Worm (Caenorhabditis elegans) whole organism, L3 larva: ENCODE results near the gene F22F4.9.
A peak's percentile ranks its signal among the peaks of the same experiment; 100 is the strongest.

Experiments
- ZK546.5 ChIP-seq: sonication (generic microtip); optimal IDR thresholded peaks from 2 replicates; lab custom pipeline; 2017; ENCODE audit warnings: missing biosample characterization, missing genetic modification characterization
- aly-2 ChIP-seq: fragments of 150-350 bp; optimal IDR thresholded peaks from 2 replicates; lab custom pipeline; 2014; ENCODE audit warnings: missing biosample characterization, missing genetic modification characterization
- ama-1 ChIP-seq: fragments of 150-350 bp; optimal IDR thresholded peaks from 2 replicates; lab custom pipeline; 2018
- ceh-16 ChIP-seq: sonication (generic microtip); optimal IDR thresholded peaks from 2 replicates; lab custom pipeline; 2017; ENCODE audit warnings: missing biosample characterization, missing genetic modification characterization
- ceh-82 ChIP-seq: fragments of 150-350 bp; optimal IDR thresholded peaks from 2 replicates; lab custom pipeline; 2014; ENCODE audit warnings: missing biosample characterization, missing genetic modification characterization
- ceh-9 ChIP-seq: sonication (generic microtip); optimal IDR thresholded peaks from 2 replicates; lab custom pipeline; 2018; ENCODE audit warnings: missing biosample characterization, missing genetic modification characterization
- daf-12 ChIP-seq: fragments of 150-350 bp; optimal IDR thresholded peaks from 2 replicates; lab custom pipeline; 2014; ENCODE audit warnings: missing biosample characterization, missing genetic modification reagents, missing genetic modification characterization
- egl-5 ChIP-seq: fragments of 150-350 bp; optimal IDR thresholded peaks from 2 replicates; lab custom pipeline; 2017; ENCODE audit warnings: missing biosample characterization, missing genetic modification reagents, missing genetic modification characterization, inconsistent platforms
- elt-2 ChIP-seq: sonication (generic microtip); optimal IDR thresholded peaks from 2 replicates; lab custom pipeline; 2016; ENCODE audit warnings: missing genetic modification reagents, mild to moderate bottlenecking, missing genetic modification characterization, missing compliant biosample characterization
- elt-3 ChIP-seq, 3 experiments: fragments of 150-350 bp in 1 of 3; sonication (generic microtip) in 2 of 3; optimal IDR thresholded peaks; 2 replicates in 2 of 3; 4 replicates in 1 of 3; lab custom pipeline; 2014 to 2017; ENCODE audit warnings: missing biosample characterization in 3 of 3, missing genetic modification characterization in 3 of 3
- eor-1 ChIP-seq, 2 experiments: fragments of 150-350 bp; optimal IDR thresholded peaks; 2 replicates each; lab custom pipeline; 2014 to 2018; ENCODE audit warnings: missing biosample characterization in 2 of 2, missing genetic modification characterization in 2 of 2
- fkh-2 ChIP-seq: fragments of 150-350 bp; optimal IDR thresholded peaks from 2 replicates; lab custom pipeline; 2014; ENCODE audit warnings: missing biosample characterization, missing genetic modification reagents, missing genetic modification characterization
- hmg-11 ChIP-seq: sonication (generic microtip); optimal IDR thresholded peaks from 2 replicates; lab custom pipeline; 2016; ENCODE audit warnings: missing genetic modification characterization, missing compliant biosample characterization
- jun-1 ChIP-seq: fragments of 150-350 bp; optimal IDR thresholded peaks from 2 replicates; lab custom pipeline; 2014; ENCODE audit warnings: missing biosample characterization, missing genetic modification reagents, missing genetic modification characterization
- lin-15B ChIP-seq: fragments of 150-350 bp; optimal IDR thresholded peaks from 2 replicates; lab custom pipeline; 2014; ENCODE audit warnings: missing biosample characterization, missing genetic modification characterization
- lin-39 ChIP-seq: fragments of 150-350 bp; optimal IDR thresholded peaks from 2 replicates; lab custom pipeline; 2018; ENCODE audit warnings: missing biosample characterization, missing genetic modification reagents, missing genetic modification characterization
- mml-1 ChIP-seq: fragments of 150-350 bp; sonication (generic microtip); optimal IDR thresholded peaks from 3 replicates; lab custom pipeline; 2014; ENCODE audit warnings: missing biosample characterization, missing genetic modification characterization
- nfya-1 ChIP-seq: sonication (generic microtip); optimal IDR thresholded peaks from 2 replicates; lab custom pipeline; 2017; ENCODE audit warnings: missing genetic modification characterization, mild to moderate bottlenecking, missing compliant biosample characterization, antibody characterized with exemption, moderate library complexity; ENCODE audit not compliant: insufficient read depth
- nhr-11 ChIP-seq: fragments of 150-350 bp; optimal IDR thresholded peaks from 2 replicates; lab custom pipeline; 2014; ENCODE audit warnings: missing biosample characterization, missing genetic modification characterization
- nhr-12 ChIP-seq: fragments of 150-350 bp; optimal IDR thresholded peaks from 2 replicates; lab custom pipeline; 2014; ENCODE audit warnings: missing biosample characterization, missing genetic modification characterization
- nhr-23 ChIP-seq: fragments of 150-350 bp; optimal IDR thresholded peaks from 2 replicates; lab custom pipeline; 2014; ENCODE audit warnings: missing biosample characterization, missing genetic modification reagents, missing genetic modification characterization
- nhr-237 ChIP-seq: fragments of 150-350 bp; optimal IDR thresholded peaks from 2 replicates; lab custom pipeline; 2014; ENCODE audit warnings: missing biosample characterization, missing genetic modification characterization
- nhr-25 ChIP-seq: sonication (generic microtip); optimal IDR thresholded peaks from 2 replicates; lab custom pipeline; 2017; ENCODE audit warnings: missing biosample characterization, missing genetic modification characterization
- nhr-28 ChIP-seq: fragments of 150-350 bp; optimal IDR thresholded peaks from 2 replicates; lab custom pipeline; 2014; ENCODE audit warnings: missing biosample characterization, missing genetic modification characterization
- nhr-67 ChIP-seq: fragments of 150-350 bp; optimal IDR thresholded peaks from 2 replicates; lab custom pipeline; 2014; ENCODE audit warnings: missing biosample characterization, missing genetic modification characterization
- nhr-76 ChIP-seq: fragments of 150-350 bp; sonication (generic microtip); optimal IDR thresholded peaks from 5 replicates; lab custom pipeline; 2014; ENCODE audit warnings: missing biosample characterization, missing genetic modification characterization
- nhr-77 ChIP-seq: fragments of 150-350 bp; optimal IDR thresholded peaks from 2 replicates; lab custom pipeline; 2014; ENCODE audit warnings: missing biosample characterization, missing genetic modification characterization
- pha-4 ChIP-seq: fragments of 150-350 bp; optimal IDR thresholded peaks from 2 replicates; lab custom pipeline; 2014; ENCODE audit warnings: missing biosample characterization, missing genetic modification reagents, missing genetic modification characterization
- pqm-1 ChIP-seq: fragments of 150-350 bp; optimal IDR thresholded peaks from 2 replicates; lab custom pipeline; 2017; ENCODE audit warnings: missing biosample characterization, missing genetic modification characterization, inconsistent platforms
- sea-2 ChIP-seq: fragments of 150-350 bp; sonication (generic microtip); optimal IDR thresholded peaks from 4 replicates; lab custom pipeline; 2014; ENCODE audit warnings: missing biosample characterization, missing genetic modification reagents, missing genetic modification characterization
- skn-1 ChIP-seq: fragments of 150-350 bp; optimal IDR thresholded peaks from 2 replicates; lab custom pipeline; 2014; ENCODE audit warnings: missing biosample characterization, missing genetic modification characterization
- snpc-4 ChIP-seq: fragments of 150-350 bp; optimal IDR thresholded peaks from 2 replicates; lab custom pipeline; 2014; ENCODE audit warnings: missing biosample characterization, missing genetic modification characterization
- tbx-2 ChIP-seq: sonication (generic microtip); optimal IDR thresholded peaks from 2 replicates; lab custom pipeline; 2016; ENCODE audit warnings: mild to moderate bottlenecking, missing genetic modification characterization, missing compliant biosample characterization
- unc-39 ChIP-seq: sonication (generic microtip); optimal IDR thresholded peaks from 4 replicates; lab custom pipeline; 2017; ENCODE audit warnings: missing biosample characterization, missing genetic modification characterization
- unc-62 ChIP-seq: fragments of 150-350 bp; sonication (generic microtip); optimal IDR thresholded peaks from 4 replicates; lab custom pipeline; 2014; ENCODE audit warnings: missing biosample characterization, missing genetic modification reagents, missing genetic modification characterization
- zag-1 ChIP-seq: fragments of 150-350 bp; optimal IDR thresholded peaks from 2 replicates; lab custom pipeline; 2014; ENCODE audit warnings: missing biosample characterization, missing genetic modification characterization

F22F4.9 gene

DNA sequence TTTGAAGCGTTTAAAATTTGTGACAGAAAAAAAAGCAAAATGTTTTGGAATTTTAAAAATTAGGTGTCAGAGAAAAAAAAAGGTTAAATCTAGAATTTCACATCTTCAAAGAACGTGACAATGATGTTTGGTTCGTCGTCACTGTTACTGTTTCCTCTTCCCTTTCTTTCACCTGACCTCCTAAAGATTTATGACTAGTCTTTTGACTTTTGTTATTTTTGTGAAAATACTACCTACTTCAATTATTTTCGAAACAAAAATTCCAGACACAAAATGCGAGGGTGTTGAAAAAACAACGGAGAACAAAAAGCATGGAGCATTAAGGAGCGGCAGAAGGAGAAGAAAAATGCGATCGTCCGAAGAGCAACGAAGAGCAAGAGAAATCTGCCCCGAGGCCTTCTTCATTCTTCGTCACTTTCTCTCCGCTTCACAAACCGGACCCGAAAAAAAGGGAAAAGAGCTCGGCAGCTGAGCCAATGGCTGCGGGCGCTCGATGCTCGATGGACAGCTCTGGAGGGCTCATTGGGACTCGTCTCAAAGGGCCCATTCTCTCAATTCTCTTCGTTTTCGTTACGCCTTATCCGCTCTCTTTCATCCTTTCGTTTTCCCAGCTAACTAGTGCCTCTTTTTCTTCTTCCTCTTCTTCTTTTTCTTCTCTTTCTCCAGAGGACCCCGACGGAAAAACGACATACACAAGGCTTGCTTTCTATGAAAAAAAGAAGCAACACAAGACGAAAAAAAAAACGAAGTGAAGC is 22.9 kb downstream of the F22F4.9 start (continued):
- TF ChIP-seq ceh-82 (tag; lab: Kevin White, UChicago) (no peak), jun-1 (no peak), nhr-11 (tag; lab: Kevin White, UChicago) (no peak)

DNA sequence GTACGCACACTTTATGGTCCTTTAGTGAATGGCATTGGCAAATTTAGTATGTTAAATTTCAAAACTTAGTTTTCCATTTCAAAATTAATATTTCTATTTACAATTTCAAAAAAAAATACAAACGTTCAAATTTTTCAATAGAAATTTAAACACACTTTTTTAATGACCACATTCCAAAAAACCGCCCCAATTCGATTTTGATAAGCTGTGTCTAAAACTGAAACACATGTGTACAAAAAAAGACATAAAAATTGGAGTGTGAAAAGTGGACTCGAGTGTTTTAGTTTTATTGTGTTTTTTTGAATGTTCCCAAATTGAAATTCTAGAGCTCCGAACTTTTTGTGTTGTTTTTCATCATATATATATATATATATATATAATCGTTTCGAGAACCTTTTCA is 23.6 kb downstream of the F22F4.9 start:
- TF ChIP-seq daf-12 (no peak), elt-2 (tag; lab: Kevin White, UChicago) (peak; percentile 39)

- TF ChIP-seq tbx-2 (tag; lab: Kevin White, UChicago) (no peak), unc-39 (tag; lab: Kevin White, UChicago) (no peak), sea-2 (GFP tag; lab: Kevin White, UChicago) (no peak), daf-12 (no peak), aly-2 (tag; lab: Kevin White, UChicago) (no peak), nhr-77 (tag; lab: Kevin White, UChicago) (no peak), skn-1 (tag; lab: Kevin White, UChicago) (no peak), nhr-237 (tag; lab: Kevin White, UChicago) (no peak), ceh-9 (tag; lab: Kevin White, UChicago) (no peak), nhr-28 (tag; lab: Kevin White, UChicago) (no peak), nhr-25 (tag; lab: Kevin White, UChicago) (no peak), ceh-82 (tag; lab: Kevin White, UChicago) (no peak), mml-1 (tag; lab: Kevin White, UChicago) (no peak)
Measured at ce11 chrX:5975228-5975627, 24.1 kb downstream of the F22F4.9 start.

DNA sequence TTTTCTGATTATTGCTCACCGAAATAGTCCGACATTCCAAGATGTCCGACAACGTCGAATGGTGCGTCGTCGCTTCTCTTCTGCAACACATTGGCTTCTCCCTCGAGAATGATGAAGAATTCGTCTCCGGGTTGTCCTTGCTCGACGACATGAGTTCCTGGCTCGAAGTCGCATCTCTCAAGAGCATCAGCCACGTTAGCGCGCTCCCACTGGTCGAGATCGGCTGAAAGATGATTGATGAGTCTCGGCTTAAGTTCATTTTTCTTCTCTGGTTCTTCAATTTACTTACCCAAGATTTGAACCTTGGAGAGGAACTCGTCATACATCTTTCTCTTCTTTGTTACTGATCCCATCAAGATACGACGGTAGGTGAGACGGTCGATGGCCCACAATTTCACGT is 27.1 kb downstream of the F22F4.9 start:
- TF ChIP-seq sea-2 (GFP tag; lab: Kevin White, UChicago): no peak
- peak; percentile 2 for TF ChIP-seq nfya-1 (tag; lab: Kevin White, UChicago)
- TF ChIP-seq lin-39 (tag; lab: Kevin White, UChicago): peak; percentile 48
- TF ChIP-seq, all 47 proteins: peak for 2

DNA sequence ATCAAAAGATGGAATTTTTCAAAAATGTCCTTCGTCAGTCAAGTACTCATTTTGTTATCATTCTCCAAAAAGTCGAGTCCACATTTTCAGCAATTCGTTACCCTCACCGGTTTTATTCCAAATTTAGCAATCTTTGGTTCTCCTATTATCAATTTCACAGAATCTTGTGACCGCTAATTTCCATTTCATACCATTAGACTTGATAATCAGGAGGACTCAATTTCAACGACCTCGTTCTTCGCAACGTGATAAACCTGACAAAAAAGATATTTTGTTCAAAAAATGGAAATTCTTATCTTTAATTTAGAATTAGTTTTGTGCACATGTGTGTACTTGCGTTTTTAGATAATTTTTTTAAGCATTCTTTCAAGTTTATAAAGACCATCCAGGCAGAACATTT is 36.7 kb downstream of the F22F4.9 start:
- TF ChIP-seq jun-1 (peak; percentile 43), ceh-9 (tag; lab: Kevin White, UChicago) (no peak), pha-4 (tag; lab: Kevin White, UChicago) (peak; percentile 22), ama-1 (lab: Kevin White, UChicago) (no peak), unc-62 (GFP tag; lab: Kevin White, UChicago) (no peak), elt-2 (tag; lab: Kevin White, UChicago) (peak; percentile 91)

DNA sequence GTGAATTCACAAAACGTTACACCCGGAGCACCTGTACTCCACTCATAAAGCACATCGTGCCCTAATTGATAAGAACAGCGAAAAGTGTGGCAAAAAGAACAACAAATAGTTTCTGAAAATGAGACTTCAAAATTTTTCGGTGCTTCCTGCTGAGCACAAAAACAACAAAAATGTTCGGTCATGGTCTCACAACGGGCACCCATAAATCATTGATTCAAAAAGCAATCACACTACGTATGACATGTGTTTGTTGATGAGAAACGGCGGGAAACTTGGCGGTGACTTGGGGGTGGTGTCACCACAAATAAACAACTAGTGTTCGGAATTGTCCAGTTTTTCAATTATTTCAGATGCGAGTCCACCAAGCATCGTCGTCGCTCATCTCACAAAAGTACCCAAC is 38.4 kb downstream of the F22F4.9 start:
- no peak for TF ChIP-seq fkh-2
- TF ChIP-seq ama-1 (lab: Kevin White, UChicago): no peak
- TF ChIP-seq ceh-16: no peak
- no peak for TF ChIP-seq elt-3 (tag; optimal IDR thresholded peaks at IDR 0.05; lab: Kevin White, UChicago)
- TF ChIP-seq pqm-1 (tag; lab: Kevin White, UChicago): no peak
- TF ChIP-seq nhr-77 (tag; lab: Kevin White, UChicago): no peak
- TF ChIP-seq nhr-67 (tag; lab: Kevin White, UChicago): no peak
- TF ChIP-seq egl-5 (tag; lab: Kevin White, UChicago): no peak
- TF ChIP-seq zag-1 (tag; lab: Kevin White, UChicago): no peak
- no peak for TF ChIP-seq snpc-4
- TF ChIP-seq nhr-76 (tag; lab: Kevin White, UChicago): no peak

DNA sequence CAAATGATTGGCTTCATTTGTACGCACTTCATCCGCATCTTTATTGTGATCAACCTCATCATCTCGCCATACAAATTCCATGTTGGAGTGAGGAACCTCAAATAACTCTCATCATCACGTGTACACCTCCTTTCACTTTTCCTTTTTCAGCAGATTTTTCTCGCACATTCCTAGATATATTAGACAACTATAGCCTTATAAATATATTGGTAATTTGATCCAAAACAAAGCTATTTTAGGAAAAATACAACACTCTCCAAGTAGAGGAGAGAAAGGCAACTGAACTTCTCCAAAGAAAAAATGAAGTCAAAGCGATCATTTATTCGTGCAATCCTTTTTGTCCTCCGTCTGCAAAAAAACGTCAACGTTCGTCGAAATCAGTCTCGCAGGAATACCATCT is 40.5 kb downstream of the F22F4.9 start, which contains the start of gene R07E4.1:
TSS of gene R07E4.1 (plus strand) at position 301 of the 400 bp plus-strand sequence.
- TF ChIP-seq pha-4 (tag; lab: Kevin White, UChicago) (no peak), nhr-77 (tag; lab: Kevin White, UChicago) (no peak), hmg-11 (tag; lab: Kevin White, UChicago) (no peak), ZK546.5 (tag; lab: Kevin White, UChicago) (no peak), nhr-12 (tag; lab: Kevin White, UChicago) (no peak), lin-15B (no peak), nhr-23 (tag; lab: Kevin White, UChicago) (no peak), nhr-67 (tag; lab: Kevin White, UChicago) (no peak), pqm-1 (tag; lab: Kevin White, UChicago) (no peak), egl-5 (tag; lab: Kevin White, UChicago) (no peak), lin-39 (tag; lab: Kevin White, UChicago) (no peak), eor-1 (tag; optimal IDR thresholded peaks at IDR 0.05; lab: Kevin White, UChicago) (no peak), unc-39 (tag; lab: Kevin White, UChicago) (no peak)
